Worm (Caenorhabditis elegans): ENCODE data around the gene npp-18.

Gene npp-18

ce11 chrIII:13310552-13310951 lies 13.9 kb downstream of the npp-18 start:
- TF ChIP-seq unc-62 (GFP tag; optimal IDR thresholded peaks at IDR 0.05) (no peak), jun-1 (tag; optimal IDR thresholded peaks at IDR 0.05) (peak; percentile 8), ama-1 (optimal IDR thresholded peaks at IDR 0.05) (no peak), nhr-84 (tag; optimal IDR thresholded peaks at IDR 0.05) (no peak), hlh-17 (GFP tag; optimal IDR thresholded peaks at IDR 0.05; ENCODE audit: borderline replicate concordance) (no peak), nhr-20 (tag; optimal IDR thresholded peaks at IDR 0.05) (peak; percentile 13), nhr-90 (tag; optimal IDR thresholded peaks at IDR 0.05; ENCODE audit: poor library complexity) (no peak), alr-1 (tag; optimal IDR thresholded peaks at IDR 0.05; ENCODE audit: borderline replicate concordance) (no peak), lsy-2 (tag; optimal IDR thresholded peaks at IDR 0.05) (peak in 1 of 2 experiments; percentile 23), fkh-8 (tag; optimal IDR thresholded peaks at IDR 0.05) (no peak), efl-1 (optimal IDR thresholded peaks at IDR 0.05) (peak in 1 of 2 experiments; percentile 11), efl-1 (GFP tag; optimal IDR thresholded peaks at IDR 0.05 in 1 of 2) (peak; percentile 45 to 95), lin-35 (GFP tag; optimal IDR thresholded peaks at IDR 0.05) (peak; percentile 33 to 54), lin-39 (tag; optimal IDR thresholded peaks at IDR 0.05) (no peak), nhr-71 (tag; optimal IDR thresholded peaks at IDR 0.05) (peak; percentile 35), zag-1 (tag; optimal IDR thresholded peaks at IDR 0.05) (no peak), mep-1 (tag; optimal IDR thresholded peaks at IDR 0.05) (peak; percentile 31), ceh-8 (GFP tag; optimal IDR thresholded peaks at IDR 0.05) (no peak), dpl-1 (GFP tag; optimal IDR thresholded peaks at IDR 0.05) (peak; percentile 12 to 40 (median 27)), snu-23 (GFP tag; optimal IDR thresholded peaks at IDR 0.05) (peak; percentile 57), snpc-4 (tag; optimal IDR thresholded peaks at IDR 0.05) (peak; percentile 1), C34B4.2 (tag; optimal IDR thresholded peaks at IDR 0.05) (no peak), elt-2 (tag; optimal IDR thresholded peaks at IDR 0.05) (no peak), sptf-1 (tag; optimal IDR thresholded peaks at IDR 0.05) (no peak), aly-2 (tag; optimal IDR thresholded peaks at IDR 0.05) (no peak), nhr-19 (GFP tag; conservative IDR thresholded peaks at IDR 0.05) (0 out of 2 replicates have a peak, but pooled peaks have one; percentile 2), irx-1 (tag; optimal IDR thresholded peaks at IDR 0.05) (no peak)

DNA sequence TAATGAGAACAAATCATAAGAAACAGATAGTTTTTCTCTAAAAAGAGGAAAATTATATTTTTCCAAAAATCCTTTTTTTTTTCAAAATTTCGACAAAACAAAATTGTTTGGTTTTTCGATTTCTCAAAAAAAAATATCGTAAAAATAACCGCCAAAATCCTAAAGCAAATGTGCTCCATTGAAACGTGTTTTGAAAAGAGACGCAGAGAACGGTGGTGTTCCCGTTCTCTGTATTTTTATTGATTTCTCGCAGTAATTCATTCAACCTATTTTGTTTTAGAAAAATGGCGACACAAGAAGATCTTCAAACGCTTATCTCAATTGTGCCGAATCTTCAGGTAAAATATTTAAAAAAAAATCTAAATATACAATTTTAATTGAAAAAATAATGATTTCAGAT lies 17.1 kb downstream of the npp-18 start, which contains the start of gene Y43F4B.10:
TSS of gene Y43F4B.10 (plus strand) at position 281 of the 400 bp plus-strand sequence.
- TF ChIP-seq nhr-85 (tag) (peak; percentile 1), unc-130 (tag; optimal IDR thresholded peaks at IDR 0.05) (no peak), alr-1 (tag; optimal IDR thresholded peaks at IDR 0.05; ENCODE audit: borderline replicate concordance) (no peak), nhr-47 (tag; optimal IDR thresholded peaks at IDR 0.05) (peak; percentile 28), dpl-1 (GFP tag; optimal IDR thresholded peaks at IDR 0.05) (peak; percentile 42 to 74 (median 51)), lin-13 (GFP tag; optimal IDR thresholded peaks at IDR 0.05) (peak; percentile 7), mep-1 (tag; optimal IDR thresholded peaks at IDR 0.05) (peak; percentile 45), ceh-82 (tag; optimal IDR thresholded peaks at IDR 0.05) (peak in 1 of 3 experiments; percentile 10), lin-15B (tag; optimal IDR thresholded peaks at IDR 0.05) (peak; percentile 56), blmp-1 (tag; optimal IDR thresholded peaks at IDR 0.05) (peak; percentile 23), F16B12.6 (tag; optimal IDR thresholded peaks at IDR 0.05) (peak; percentile 26), snu-23 (GFP tag; optimal IDR thresholded peaks at IDR 0.05) (peak; percentile 30), lsy-2 (tag; optimal IDR thresholded peaks at IDR 0.05) (peak in 1 of 2 experiments; percentile 64), efl-1 (optimal IDR thresholded peaks at IDR 0.05) (peak; percentile 51 to 75), efl-1 (GFP tag; optimal IDR thresholded peaks at IDR 0.05 in 1 of 2) (peak; percentile 18 to 58), snpc-4 (tag; optimal IDR thresholded peaks at IDR 0.05) (peak; percentile 2), aha-1 (tag; optimal IDR thresholded peaks at IDR 0.05) (no peak), lir-3 (tag; optimal IDR thresholded peaks at IDR 0.05; ENCODE audit: poor library complexity) (no peak), nhr-20 (tag; optimal IDR thresholded peaks at IDR 0.05) (peak; percentile 6), lin-35 (GFP tag; optimal IDR thresholded peaks at IDR 0.05) (peak; percentile 50 to 69)

DNA sequence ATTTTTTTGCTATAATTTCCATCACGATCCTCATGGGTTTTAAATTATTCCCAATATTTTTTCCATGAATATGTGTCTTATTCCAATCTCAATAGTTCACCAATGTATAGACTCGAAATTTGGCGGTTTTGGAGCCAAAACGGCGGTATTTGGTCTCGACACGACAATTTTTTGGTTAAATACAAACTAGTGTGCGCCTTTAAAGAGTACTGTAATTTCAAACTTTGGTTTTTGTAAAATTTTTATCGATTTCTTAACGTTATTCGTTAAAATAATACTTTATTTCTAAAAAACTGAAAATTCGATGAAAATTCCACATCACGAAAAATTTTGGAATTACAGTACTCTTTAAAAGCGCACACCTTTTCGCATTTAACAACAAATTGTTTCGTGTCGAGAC lies 18.0 kb downstream of the npp-18 start:
- TF ChIP-seq C04F5.9 (tag; optimal IDR thresholded peaks at IDR 0.05) (no peak), vab-15 (tag; optimal IDR thresholded peaks at IDR 0.05) (no peak), tbx-2 (tag; optimal IDR thresholded peaks at IDR 0.05) (no peak)

Data from whole organism, L1 larva.